Worm (Caenorhabditis elegans) whole organism, L4/young adult: ENCODE measurements around the gene C18H2.5.

Experiments used
- W03F9.2 ChIP-seq: fragments of 150-350 bp; optimal IDR thresholded peaks from 2 replicates; lab custom pipeline; 2014; ENCODE audit warnings: missing biosample characterization, missing genetic modification characterization
- dao-5 ChIP-seq: sonication (generic microtip); optimal IDR thresholded peaks from 2 replicates; lab custom pipeline; 2016; ENCODE audit warnings: missing genotype, missing genetic modification characterization, moderate library complexity, missing compliant biosample characterization
- him-1 ChIP-seq: sonication (generic microtip); optimal IDR thresholded peaks from 2 replicates; lab custom pipeline; 2016; ENCODE audit warnings: missing genotype, missing genetic modification reagents, missing genetic modification characterization, missing compliant biosample characterization

DNA sequence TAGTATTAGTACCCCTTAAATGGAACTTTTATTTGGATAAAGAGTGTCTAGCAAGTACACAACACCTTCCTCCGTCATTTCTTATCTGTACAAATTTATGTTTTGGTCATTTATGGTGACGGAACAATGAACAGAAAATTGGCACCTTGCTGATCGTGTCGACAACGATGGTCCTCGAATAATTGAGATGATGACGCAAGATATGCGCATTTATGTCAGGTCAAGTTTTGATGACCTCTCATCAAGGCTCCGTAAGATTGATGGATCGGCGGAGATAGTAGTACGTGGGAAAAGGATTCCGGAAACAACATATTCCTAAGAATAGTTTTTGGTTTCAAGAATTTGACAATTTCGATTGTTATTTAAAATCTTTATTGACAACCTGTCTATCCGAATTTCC is 39.9 kb upstream of the C18H2.5 start:
- TF ChIP-seq dao-5 (tag; lab: Kevin White, UChicago) (no peak), him-1 (tag; lab: Kevin White, UChicago) (no peak), W03F9.2 (tag; lab: Kevin White, UChicago) (no peak)
